Worm (Caenorhabditis elegans) whole organism, midembryonic: ENCODE results near the gene T14B1.1.

Experiments used
- T22C8.4 ChIP-seq: fragments of 200-800 bp; sonication (Bioruptor generic); IDR thresholded peaks from 2 replicates; pipeline ENCODE4 v1.3.6; 2022; ENCODE audit warnings: missing genetic modification characterization, missing compliant biosample characterization
- ref-1 ChIP-seq: fragments of 200-800 bp; sonication (Bioruptor generic); conservative IDR thresholded peaks from 2 replicates; pipeline ENCODE4 v1.3.6; 2022; ENCODE audit warnings: missing genetic modification reagents, missing genetic modification characterization, missing compliant biosample characterization
- ztf-29 ChIP-seq: fragments of 200-800 bp; sonication (Bioruptor generic); IDR thresholded peaks from 2 replicates; pipeline ENCODE4 v1.3.6; 2022; ENCODE audit warnings: missing genetic modification reagents, missing genetic modification characterization, missing compliant biosample characterization

DNA sequence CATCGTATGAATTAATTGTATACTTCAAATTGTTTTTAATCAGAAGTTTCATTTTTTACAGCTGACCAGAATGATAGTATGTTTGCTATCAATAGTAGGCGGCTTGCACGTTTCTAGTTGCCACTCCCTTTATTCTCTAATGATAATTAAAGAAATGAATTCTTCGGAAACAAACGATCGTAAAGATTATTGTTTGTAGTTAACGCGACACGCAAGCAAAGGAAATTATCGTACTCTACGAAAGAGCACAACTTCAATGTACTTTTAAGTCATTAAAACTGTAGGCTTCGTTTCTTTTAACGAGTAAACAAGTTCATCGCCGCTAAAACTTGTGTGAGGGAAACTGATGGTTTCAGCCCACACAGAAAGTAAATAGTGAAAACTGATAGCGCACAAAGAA, 10.9 kb upstream of the T14B1.1 start:
- TF ChIP-seq ztf-29 (GFP tag; lab: Robert Waterston, UW) (no peak), ref-1 (GFP tag; lab: Robert Waterston, UW) (no peak), T22C8.4 (no peak)
